ENCODE assay signal across 1 fruit fly cellular context in genomic region chr3L:11004739-11005476, dm6.
A peak's percentile ranks its signal among the peaks of the same experiment; 100 is the strongest.
TF ChIP-seq lines count a peak whose summit lies in the region.

No protein-coding gene starts in this region.

TF ChIP-seq in whole organism, embryonic, 481 proteins besides CTCF, POLR2A, EP300 and RAD21 (continued from another document):
- peak; percentile 42 for TF ChIP-seq CG34376 (GFP tag; optimal IDR thresholded peaks at IDR 0.05; lab: Kevin White, UChicago)
- TF ChIP-seq vnd (GFP tag; IDR thresholded peaks at IDR 0.05; lab: Robert Waterston, UW; ENCODE audit: partially characterized antibody), result peak; percentile 58; the same call in 1 of the 3 replicates
- no peak for TF ChIP-seq CG10654 (GFP tag; optimal IDR thresholded peaks at IDR 0.05; lab: Kevin White, UChicago)
- no peak for TF ChIP-seq NC2α (GFP tag; optimal IDR thresholded peaks at IDR 0.05; lab: Kevin White, UChicago)
- peak; percentile 54; the same call in 1 of the 2 replicates for TF ChIP-seq klu (GFP tag; IDR thresholded peaks at IDR 0.05; lab: Robert Waterston, UW)
- TF ChIP-seq Jarid2 (GFP tag; optimal IDR thresholded peaks at IDR 0.05; lab: Kevin White, UChicago), result no peak
- no peak for TF ChIP-seq CG10267 (tag; optimal IDR thresholded peaks at IDR 0.05; lab: Kevin White, UChicago)
- TF ChIP-seq GATAe (GFP tag; conservative IDR thresholded peaks at IDR 0.05; lab: Robert Waterston, UW), result peak; percentile 26; the same call in 1 of the 2 replicates
- no peak for TF ChIP-seq Deaf1 (tag; optimal IDR thresholded peaks at IDR 0.05; lab: Kevin White, UChicago)
- peak; percentile 97 for TF ChIP-seq exex (tag; optimal IDR thresholded peaks at IDR 0.05; lab: Kevin White, UChicago)
- TF ChIP-seq odd (GFP tag; optimal IDR thresholded peaks at IDR 0.05; lab: Kevin White, UChicago), result no peak
- no peak for TF ChIP-seq CG14860 (GFP tag; IDR thresholded peaks at IDR 0.05; lab: Robert Waterston, UW; ENCODE audit: partially characterized antibody)
- TF ChIP-seq sob (GFP tag; IDR thresholded peaks at IDR 0.05; lab: Robert Waterston, UW), result no peak
- no peak for TF ChIP-seq CG12769 (tag; optimal IDR thresholded peaks at IDR 0.05; lab: Kevin White, UChicago)
- TF ChIP-seq D19A (tag; optimal IDR thresholded peaks at IDR 0.05; lab: Kevin White, UChicago), result no peak
- TF ChIP-seq tin (GFP tag; optimal IDR thresholded peaks at IDR 0.05; lab: Kevin White, UChicago), result no peak
- TF ChIP-seq aop (GFP tag; IDR thresholded peaks at IDR 0.05; lab: Robert Waterston, UW), result no peak
- TF ChIP-seq CG7928 (GFP tag; optimal IDR thresholded peaks at IDR 0.05; lab: Kevin White, UChicago), result no peak
- TF ChIP-seq Drgx (GFP tag; IDR thresholded peaks at IDR 0.05; lab: Robert Waterston, UW), result no peak
- no peak for TF ChIP-seq crc (GFP tag; optimal IDR thresholded peaks at IDR 0.05; lab: Kevin White, UChicago)
- no peak for TF ChIP-seq CG31441 (GFP tag; IDR thresholded peaks at IDR 0.05; lab: Robert Waterston, UW)
